Worm (Caenorhabditis elegans) whole organism, L4 larva: ENCODE data around the gene pmt-2.

Experiments
- ctbp-1 ChIP-seq: fragments of 200-800 bp; sonication (Bioruptor generic); IDR thresholded peaks from 2 replicates; pipeline ENCODE4 v1.3.6; 2022; ENCODE audit warnings: missing genetic modification reagents, missing genetic modification characterization, missing compliant biosample characterization
- hlh-11 ChIP-seq: fragments of 200-800 bp; sonication (Bioruptor generic); optimal IDR thresholded peaks from 2 replicates; lab custom pipeline; 2018; ENCODE audit warnings: mild to moderate bottlenecking, missing genetic modification characterization, missing compliant biosample characterization
- mdl-1 ChIP-seq, 2 experiments: fragments of 150-350 bp in 1 of 2; sonication (generic microtip) in 1 of 2; optimal IDR thresholded peaks; 2 replicates each; lab custom pipeline; 2014 to 2017; ENCODE audit warnings: missing biosample characterization in 2 of 2, missing genetic modification characterization in 2 of 2
- unc-39 ChIP-seq: sonication (generic microtip); optimal IDR thresholded peaks from 2 replicates; lab custom pipeline; 2017; ENCODE audit warnings: missing biosample characterization, missing genetic modification characterization

- TF ChIP-seq mdl-1 (tag; optimal IDR thresholded peaks at IDR 0.05; lab: Kevin White, UChicago) (no peak), ctbp-1 (GFP tag; lab: Robert Waterston, UW) (no peak), unc-39 (no peak), hlh-11 (tag; lab: Kevin White, UChicago) (no peak)
Observed at ce11 chrV:4637153-4637552, 8.8 kb downstream of the pmt-2 start.
